Fruit fly (Drosophila melanogaster) whole organism, pupa: Measurements from ENCODE around the gene TotZ.

ENCODE experiments used
- CG12605 ChIP-seq: fragments of 200-800 bp; sonication (Bioruptor generic); IDR thresholded peaks from 2 replicates; pipeline ENCODE4 v1.3.6; 2022; ENCODE audit warnings: missing biosample characterization, missing genetic modification characterization
- CG34367 ChIP-seq: fragments of 200-800 bp; sonication (Bioruptor generic); optimal IDR thresholded peaks from 2 replicates; lab custom pipeline; 2018; ENCODE audit warnings: missing biosample characterization, mild to moderate bottlenecking, missing genetic modification characterization
- CG9948 ChIP-seq: fragments of 200-800 bp; sonication (Bioruptor generic); optimal IDR thresholded peaks from 2 replicates; lab custom pipeline; 2018; ENCODE audit warnings: missing biosample characterization, mild to moderate bottlenecking, missing genetic modification characterization, moderate library complexity
- D1 ChIP-seq: fragments of 200-800 bp; sonication (Bioruptor generic); optimal IDR thresholded peaks from 2 replicates; lab custom pipeline; 2018; ENCODE audit warnings: missing biosample characterization, mild to moderate bottlenecking, missing genetic modification characterization, moderate library complexity
- Pif1B ChIP-seq: fragments of 200-800 bp; sonication (Bioruptor generic); optimal IDR thresholded peaks from 3 replicates; lab custom pipeline; 2016; ENCODE audit warnings: missing biosample characterization, missing genetic modification characterization
- gl ChIP-seq: fragments of 200-800 bp; sonication (Bioruptor generic); optimal IDR thresholded peaks from 2 replicates; lab custom pipeline; 2018; ENCODE audit warnings: missing biosample characterization, mild to moderate bottlenecking, missing genetic modification characterization

- no peak for TF ChIP-seq D1 (tag; lab: Kevin White, UChicago)
- no peak for TF ChIP-seq CG12605 (GFP tag; lab: Robert Waterston, UW)
- no peak for TF ChIP-seq Pif1B (GFP tag; lab: Kevin White, UChicago)
- no peak for TF ChIP-seq gl (tag; lab: Kevin White, UChicago)
- TF ChIP-seq CG9948 (tag; lab: Kevin White, UChicago), result no peak
- TF ChIP-seq CG34367 (tag; lab: Kevin White, UChicago), result no peak
Measured at dm6 chr3R:20837242-20837664, 40.3 kb upstream of the TotZ start.
